Worm (Caenorhabditis elegans) whole organism, L4 larva: ENCODE results near the gene C16D9.5.

ENCODE experiments used
- arid-1 ChIP-seq: fragments of 200-800 bp; sonication (Bioruptor generic); conservative IDR thresholded peaks from 2 replicates; pipeline ENCODE4 v1.3.6; 2022; ENCODE audit warnings: missing genetic modification reagents, missing genetic modification characterization, missing compliant biosample characterization
- fos-1 ChIP-seq: fragments of 150-350 bp; optimal IDR thresholded peaks from 2 replicates; lab custom pipeline; 2014; ENCODE audit warnings: missing biosample characterization, missing genetic modification characterization

ce11 chrV:8267275-8267674, 21.9 kb upstream of the C16D9.5 start:
- peak; percentile 31 for TF ChIP-seq fos-1
- TF ChIP-seq arid-1, result no peak
